Comparison of ENCODE assay signal across 3 worm cellular contexts in genomic region chrIII:10592074-10592473, ce11.
TF ChIP-seq lines count a peak whose summit lies in the region.

No protein-coding gene starts in this region.

TF ChIP-seq in whole organism, L4 larva, 104 proteins besides CTCF, POLR2A, EP300 and RAD21:
- no peak for TF ChIP-seq mdl-1 (tag; optimal IDR thresholded peaks at IDR 0.05; lab: Kevin White, UChicago)
- peak; percentile 63 for TF ChIP-seq set-16 (GFP tag; IDR thresholded peaks at IDR 0.05; lab: Robert Waterston, UW)
- TF ChIP-seq aha-1 (tag; lab: Kevin White, UChicago), result peak; percentile 30
- TF ChIP-seq rbr-2 (tag; optimal IDR thresholded peaks at IDR 0.05; lab: Kevin White, UChicago), result no peak
- TF ChIP-seq unc-39 (tag; optimal IDR thresholded peaks at IDR 0.05; lab: Kevin White, UChicago), result no peak

TF ChIP-seq in whole organism, mixed stage, embryonic, 35 proteins besides CTCF, POLR2A, EP300 and RAD21:
- TF ChIP-seq drap-1 (GFP tag; optimal IDR thresholded peaks at IDR 0.05; lab: Kevin White, UChicago), result no peak
- peak; percentile 7 for TF ChIP-seq ceh-83 (GFP tag; optimal IDR thresholded peaks at IDR 0.05; lab: Kevin White, UChicago)

TF ChIP-seq in whole organism, young adult, 124 proteins besides CTCF, POLR2A, EP300 and RAD21:
- TF ChIP-seq D2030.7 (GFP tag; IDR thresholded peaks at IDR 0.05; lab: Robert Waterston, UW) (no peak), zfh-2 (GFP tag; conservative IDR thresholded peaks at IDR 0.05; lab: Robert Waterston, UW) (peak; percentile 76), snpc-4 (GFP tag; optimal IDR thresholded peaks at IDR 0.05; lab: Kevin White, UChicago) (peak; percentile 49), snpc-4 (tag; optimal IDR thresholded peaks at IDR 0.05; lab: Kevin White, UChicago) (no peak)
